Worm (Caenorhabditis elegans) whole organism, late embryonic: ENCODE results near the gene fis-1.
"Not testable (repeated sequence)": the region's sequence is repeated elsewhere in the genome, so short reads cannot be mapped to it uniquely, and the experiment has no call there.

Source experiments
- K02D7.2 ChIP-seq: sonication (generic microtip); optimal IDR thresholded peaks from 2 replicates; lab custom pipeline; 2017; ENCODE audit warnings: mild to moderate bottlenecking, missing genetic modification characterization, missing compliant biosample characterization
- ahr-1 ChIP-seq: sonication (generic microtip); optimal IDR thresholded peaks from 2 replicates; lab custom pipeline; 2016; ENCODE audit warnings: missing genetic modification characterization, missing compliant biosample characterization
- ama-1 ChIP-seq: fragments of 150-350 bp; optimal IDR thresholded peaks from 2 replicates; lab custom pipeline; 2014
- dmd-4 ChIP-seq: sonication (generic microtip); optimal IDR thresholded peaks from 2 replicates; lab custom pipeline; 2016; ENCODE audit warnings: borderline replicate concordance, missing genetic modification characterization, missing compliant biosample characterization
- fax-1 ChIP-seq: sonication (generic microtip); optimal IDR thresholded peaks from 2 replicates; lab custom pipeline; 2016; ENCODE audit warnings: missing genotype, missing genetic modification characterization, missing compliant biosample characterization
- nhr-232 ChIP-seq: sonication (generic microtip); optimal IDR thresholded peaks from 2 replicates; lab custom pipeline; 2016; ENCODE audit warnings: missing genetic modification characterization, missing compliant biosample characterization
- pax-1 ChIP-seq: fragments of 150-350 bp; optimal IDR thresholded peaks from 2 replicates; lab custom pipeline; 2014; ENCODE audit warnings: missing biosample characterization, missing genetic modification characterization
- pha-4 ChIP-seq: fragments of 150-350 bp; optimal IDR thresholded peaks from 2 replicates; lab custom pipeline; 2018; ENCODE audit warnings: missing biosample characterization, missing genetic modification reagents, missing genetic modification characterization
- pqm-1 ChIP-seq: sonication (generic microtip); optimal IDR thresholded peaks from 2 replicates; lab custom pipeline; 2016; ENCODE audit warnings: missing genetic modification characterization, missing compliant biosample characterization

DNA sequence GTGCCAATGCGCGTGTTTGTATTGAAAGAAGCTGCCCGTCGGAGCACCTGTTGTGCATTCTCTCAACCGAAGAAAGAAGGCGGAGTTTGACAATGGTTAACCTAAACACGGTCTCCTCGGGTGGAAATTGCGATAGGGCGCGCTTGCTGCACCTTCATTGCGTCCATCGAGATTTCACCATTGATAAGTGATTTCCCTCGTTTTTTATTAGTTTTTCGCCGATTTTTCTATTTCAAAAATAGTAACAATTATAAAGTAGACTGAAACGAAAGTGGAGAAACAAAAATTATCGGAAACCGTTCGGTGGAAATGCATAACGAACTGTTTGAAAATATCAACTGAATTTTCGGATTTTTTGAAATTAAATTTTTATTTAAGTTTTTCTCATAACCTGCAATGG lies 20.1 kb downstream of the fis-1 start, which contains the start of gene agr-1:
- not testable (repeated sequence) for TF ChIP-seq pax-1; ahr-1 (tag; lab: Kevin White, UChicago); nhr-232 (tag; lab: Kevin White, UChicago); pha-4; K02D7.2 (tag; lab: Kevin White, UChicago); dmd-4 (tag; lab: Kevin White, UChicago); ama-1 (lab: Kevin White, UChicago); pqm-1; fax-1 (tag; lab: Kevin White, UChicago)
